Fruit fly (Drosophila melanogaster) whole organism, embryonic: Measurements from ENCODE around the gene CG10019.

ENCODE experiments used
- ATbp ChIP-seq: fragments of 200-800 bp; sonication (Bioruptor generic); optimal IDR thresholded peaks from 2 replicates; lab custom pipeline; 2017; ENCODE audit warnings: missing biosample characterization, mild to moderate bottlenecking, missing genetic modification characterization, missing genetic modification reagents
- CG12236 ChIP-seq: fragments of 200-800 bp; sonication (Bioruptor generic); optimal IDR thresholded peaks from 2 replicates; lab custom pipeline; 2016; ENCODE audit warnings: missing biosample characterization, missing genetic modification characterization
- CG12299 ChIP-seq: fragments of 200-800 bp; sonication (Bioruptor generic); optimal IDR thresholded peaks from 2 replicates; lab custom pipeline; 2018; ENCODE audit warnings: missing biosample characterization, mild to moderate bottlenecking, missing genetic modification characterization
- CG12744 ChIP-seq: fragments of 200-800 bp; sonication (Bioruptor generic); optimal IDR thresholded peaks from 2 replicates; lab custom pipeline; 2016; ENCODE audit warnings: missing biosample characterization, missing genetic modification characterization
- CG12942 ChIP-seq: fragments of 200-800 bp; sonication (Bioruptor generic); optimal IDR thresholded peaks from 3 replicates; lab custom pipeline; 2016; ENCODE audit warnings: missing biosample characterization, missing genetic modification characterization
- CG14965 ChIP-seq: fragments of 200-800 bp; sonication (Bioruptor generic); optimal IDR thresholded peaks from 2 replicates; lab custom pipeline; 2016; ENCODE audit warnings: missing biosample characterization, missing genetic modification characterization, borderline replicate concordance
- CG15011 ChIP-seq: fragments of 200-800 bp; sonication (Bioruptor generic); optimal IDR thresholded peaks from 3 replicates; lab custom pipeline; 2018; ENCODE audit warnings: missing biosample characterization, mild to moderate bottlenecking, missing genetic modification characterization
- CG15514 ChIP-seq: fragments of 200-800 bp; sonication (Bioruptor generic); optimal IDR thresholded peaks from 3 replicates; lab custom pipeline; 2017; ENCODE audit warnings: missing biosample characterization, missing genetic modification characterization, mild to moderate bottlenecking, moderate library complexity, missing genetic modification reagents
- CG1603 ChIP-seq: fragments of 200-800 bp; sonication (Bioruptor generic); optimal IDR thresholded peaks from 2 replicates; lab custom pipeline; 2019; ENCODE audit warnings: missing biosample characterization, mild to moderate bottlenecking, missing genetic modification characterization, moderate library complexity
- CG17912 ChIP-seq: fragments of 200-800 bp; sonication (Bioruptor generic); optimal IDR thresholded peaks from 2 replicates; lab custom pipeline; 2018; ENCODE audit warnings: missing biosample characterization, mild to moderate bottlenecking, missing genetic modification characterization
- CG30403 ChIP-seq: fragments of 200-800 bp; sonication (Bioruptor generic); optimal IDR thresholded peaks from 3 replicates; lab custom pipeline; 2016; ENCODE audit warnings: missing biosample characterization, missing genetic modification characterization
- CG3163 ChIP-seq: fragments of 200-800 bp; sonication (Bioruptor generic); optimal IDR thresholded peaks from 3 replicates; lab custom pipeline; 2016; ENCODE audit warnings: missing biosample characterization, missing genetic modification characterization
- CG33557 ChIP-seq: fragments of 200-800 bp; sonication (Bioruptor generic); optimal IDR thresholded peaks from 2 replicates; lab custom pipeline; 2019; ENCODE audit warnings: missing biosample characterization, mild to moderate bottlenecking, missing genetic modification characterization, moderate library complexity
- CG3838 ChIP-seq: fragments of 200-800 bp; sonication (Bioruptor generic); optimal IDR thresholded peaks from 3 replicates; lab custom pipeline; 2016; ENCODE audit warnings: missing biosample characterization, missing genetic modification characterization
- CG4730 ChIP-seq: fragments of 200-800 bp; sonication (Bioruptor generic); IDR thresholded peaks from 2 replicates; pipeline ENCODE4 v1.3.6; 2022; ENCODE audit warnings: missing biosample characterization, missing genetic modification characterization
- CG4854 ChIP-seq: fragments of 200-800 bp; sonication (Bioruptor generic); optimal IDR thresholded peaks from 2 replicates; lab custom pipeline; 2016; ENCODE audit warnings: missing biosample characterization, missing genetic modification characterization, inconsistent platforms
- CG6254 ChIP-seq: fragments of 200-800 bp; sonication (Bioruptor generic); optimal IDR thresholded peaks from 3 replicates; lab custom pipeline; 2017; ENCODE audit warnings: mild to moderate bottlenecking, missing biosample characterization, missing genetic modification reagents, missing genetic modification characterization
- CG7745 ChIP-seq: fragments of 200-800 bp; sonication (Bioruptor generic); optimal IDR thresholded peaks from 2 replicates; lab custom pipeline; 2018; ENCODE audit warnings: missing biosample characterization, mild to moderate bottlenecking, missing genetic modification characterization, moderate library complexity
- CG8924 ChIP-seq: fragments of 200-800 bp; optimal IDR thresholded peaks from 3 replicates; lab custom pipeline; 2019; ENCODE audit warnings: missing biosample characterization, mild to moderate bottlenecking, missing genetic modification characterization, moderate library complexity
- CG9727 ChIP-seq: fragments of 200-800 bp; sonication (Bioruptor generic); optimal IDR thresholded peaks from 3 replicates; lab custom pipeline; 2017; ENCODE audit warnings: missing biosample characterization, mild to moderate bottlenecking, missing genetic modification characterization
- CkIIα-i1 ChIP-seq: fragments of 200-800 bp; sonication (Bioruptor generic); IDR thresholded peaks from 2 replicates; pipeline ENCODE4 v1.3.6; 2022; ENCODE audit warnings: missing biosample characterization, missing genetic modification characterization
- D19B ChIP-seq: fragments of 200-800 bp; sonication (Bioruptor generic); optimal IDR thresholded peaks from 2 replicates; lab custom pipeline; 2017; ENCODE audit warnings: missing biosample characterization, mild to moderate bottlenecking, missing genetic modification characterization
- Ets97D ChIP-seq: fragments of 200-800 bp; sonication (Bioruptor generic); optimal IDR thresholded peaks from 3 replicates; lab custom pipeline; 2016; ENCODE audit warnings: missing biosample characterization, missing genetic modification characterization
- GATAe ChIP-seq: fragments of 200-800 bp; sonication (Bioruptor generic); conservative IDR thresholded peaks from 2 replicates; pipeline ENCODE4 v1.3.6; 2022; ENCODE audit warnings: missing biosample characterization, missing genetic modification characterization
- Gsc ChIP-seq: fragments of 200-800 bp; sonication (Bioruptor generic); IDR thresholded peaks from 2 replicates; pipeline ENCODE4 v1.3.6; 2022; ENCODE audit warnings: missing biosample characterization, missing genetic modification characterization
- HLH3B ChIP-seq: fragments of 200-800 bp; sonication (Bioruptor generic); IDR thresholded peaks from 2 replicates; pipeline ENCODE4 v1.3.6; 2022; ENCODE audit warnings: missing biosample characterization, missing genetic modification characterization
- Hmr ChIP-seq: fragments of 200-800 bp; sonication (Bioruptor generic); optimal IDR thresholded peaks from 3 replicates; lab custom pipeline; 2017; ENCODE audit warnings: mild to moderate bottlenecking, missing biosample characterization, missing genetic modification reagents, missing genetic modification characterization
- Jarid2 ChIP-seq: fragments of 200-800 bp; sonication (Bioruptor generic); optimal IDR thresholded peaks from 3 replicates; lab custom pipeline; 2017; ENCODE audit warnings: mild to moderate bottlenecking, missing biosample characterization, missing genetic modification reagents, missing genetic modification characterization
- Lpt ChIP-seq: fragments of >200 bp; optimal IDR thresholded peaks from 2 replicates; lab custom pipeline; 2018; ENCODE audit warnings: missing biosample characterization, missing genetic modification characterization
- Oli ChIP-seq: fragments of 200-800 bp; sonication (Bioruptor generic); optimal IDR thresholded peaks from 2 replicates; lab custom pipeline; 2018; ENCODE audit warnings: missing biosample characterization, mild to moderate bottlenecking, missing genetic modification characterization, moderate library complexity
- Poxn ChIP-seq: fragments of 200-800 bp; sonication (Bioruptor generic); IDR thresholded peaks from 2 replicates; pipeline ENCODE4 v1.3.6; 2022; ENCODE audit warnings: missing biosample characterization, missing genetic modification characterization
- Rx ChIP-seq: fragments of 200-800 bp; sonication (Bioruptor generic); IDR thresholded peaks from 2 replicates; pipeline ENCODE4 v1.3.6; 2022; ENCODE audit warnings: missing biosample characterization, missing genetic modification characterization
- TFAM ChIP-seq: fragments of 200-800 bp; sonication (Bioruptor generic); optimal IDR thresholded peaks from 2 replicates; lab custom pipeline; 2017; ENCODE audit warnings: missing biosample characterization, missing genetic modification characterization, inconsistent platforms
- caup ChIP-seq: fragments of 200-800 bp; sonication (Bioruptor generic); optimal IDR thresholded peaks from 3 replicates; lab custom pipeline; 2017; ENCODE audit warnings: missing biosample characterization, mild to moderate bottlenecking, missing genetic modification characterization, moderate library complexity; ENCODE audit not compliant: severe bottlenecking
- chinmo ChIP-seq: fragments of 200-800 bp; sonication (Bioruptor generic); IDR thresholded peaks from 4 replicates; pipeline ENCODE4 v1.3.6; 2022; ENCODE audit warnings: missing biosample characterization, missing genetic modification characterization; ENCODE audit not compliant: partially characterized antibody
- chm ChIP-seq: fragments of 200-800 bp; sonication (Bioruptor generic); IDR thresholded peaks from 2 replicates; pipeline ENCODE4 v1.3.6; 2022; ENCODE audit warnings: missing biosample characterization, missing genetic modification characterization
- corto ChIP-seq: fragments of 200-800 bp; sonication (Bioruptor generic); optimal IDR thresholded peaks from 2 replicates; lab custom pipeline; 2016; ENCODE audit warnings: missing biosample characterization, mild to moderate bottlenecking, missing genetic modification characterization, moderate library complexity
- crc ChIP-seq: fragments of 200-800 bp; sonication (Bioruptor generic); optimal IDR thresholded peaks from 2 replicates; lab custom pipeline; 2016; ENCODE audit warnings: missing biosample characterization, missing genetic modification characterization
- dmrt99B ChIP-seq: fragments of 200-800 bp; sonication (Bioruptor generic); optimal IDR thresholded peaks from 2 replicates; lab custom pipeline; 2018; ENCODE audit warnings: missing biosample characterization, mild to moderate bottlenecking, missing genetic modification characterization, moderate library complexity
- esg ChIP-seq: fragments of 200-800 bp; sonication (Bioruptor generic); conservative IDR thresholded peaks from 2 replicates; pipeline ENCODE4 v1.3.6; 2022; ENCODE audit warnings: missing biosample characterization, missing genetic modification characterization
- fd96Cb ChIP-seq: fragments of 200-800 bp; sonication (Bioruptor generic); optimal IDR thresholded peaks from 2 replicates; lab custom pipeline; 2018; ENCODE audit warnings: missing biosample characterization, mild to moderate bottlenecking, missing genetic modification characterization, moderate library complexity
- grn ChIP-seq: fragments of 200-800 bp; sonication (Bioruptor generic); optimal IDR thresholded peaks from 3 replicates; lab custom pipeline; 2017; ENCODE audit warnings: missing biosample characterization, missing genetic modification characterization
- gro ChIP-seq: fragments of 200-800 bp; sonication (Bioruptor generic); optimal IDR thresholded peaks from 2 replicates; lab custom pipeline; 2016; ENCODE audit warnings: missing biosample characterization, missing genetic modification characterization
- h ChIP-seq: fragments of >200 bp; optimal IDR thresholded peaks from 2 replicates; lab custom pipeline; 2017
- luna ChIP-seq: fragments of 200-800 bp; sonication (Bioruptor generic); optimal IDR thresholded peaks from 2 replicates; lab custom pipeline; 2016; ENCODE audit warnings: missing biosample characterization, missing genetic modification characterization
- odd ChIP-seq: fragments of 200-800 bp; sonication (Bioruptor generic); optimal IDR thresholded peaks from 2 replicates; lab custom pipeline; 2017; ENCODE audit warnings: missing biosample characterization, mild to moderate bottlenecking, missing genetic modification characterization
- seq ChIP-seq: fragments of 200-800 bp; sonication (Bioruptor generic); IDR thresholded peaks from 2 replicates; pipeline ENCODE4 v1.3.6; 2022; ENCODE audit warnings: missing biosample characterization, missing genetic modification characterization
- tio ChIP-seq: fragments of 200-800 bp; sonication (Bioruptor generic); optimal IDR thresholded peaks from 2 replicates; lab custom pipeline; 2017; ENCODE audit warnings: missing biosample characterization, missing genetic modification characterization, inconsistent platforms
- vvl ChIP-seq: fragments of 200-800 bp; sonication (Bioruptor generic); IDR thresholded peaks from 2 replicates; pipeline ENCODE4 v1.3.6; 2022; ENCODE audit warnings: missing biosample characterization, missing genetic modification characterization

The CG10019 gene

DNA sequence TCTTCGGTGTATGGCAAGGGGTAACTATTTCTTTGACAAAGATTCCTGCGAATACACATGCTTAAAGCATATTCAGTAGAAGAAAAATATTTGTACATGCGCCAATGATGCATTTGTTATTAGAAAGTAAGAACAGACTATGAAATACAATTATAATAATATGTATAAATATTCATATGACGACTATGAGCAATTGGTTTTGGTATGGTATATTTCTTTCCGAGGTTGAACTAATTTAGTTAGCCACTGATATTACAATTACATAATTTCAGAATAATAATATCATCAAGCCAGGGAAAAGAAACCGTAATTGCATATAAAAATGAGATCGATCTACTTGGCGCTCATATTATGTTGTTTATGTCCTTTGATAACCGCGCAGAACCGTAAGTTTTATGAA, 28.7 kb upstream of the CG10019 start, which contains the start of gene CG43145:
CG43145 (plus strand) TSS at position 301 of the 400 bp plus-strand sequence.
- TF ChIP-seq CG3163 (no peak), CG12744 (no peak)

DNA sequence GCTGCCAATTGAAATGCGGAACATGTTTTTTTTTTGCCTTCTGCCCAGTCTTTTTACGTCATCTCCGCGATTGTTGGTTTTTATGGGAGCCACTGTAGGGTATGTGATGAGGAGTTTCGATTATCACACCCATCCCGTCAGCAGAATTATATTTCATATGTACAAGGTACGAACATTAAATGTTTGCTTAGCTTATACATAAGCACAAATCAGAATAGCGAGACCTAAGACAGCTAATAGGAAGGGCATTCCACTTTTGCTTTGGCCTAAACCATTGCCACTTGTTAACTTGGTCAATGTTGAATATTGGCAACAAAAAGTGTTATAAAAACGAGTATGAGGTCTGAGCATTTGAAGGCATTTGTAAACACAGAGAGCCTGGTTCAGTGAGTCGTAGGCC, 27.0 kb upstream of the CG10019 start, which contains the start of gene CG2816:
CG2816 (plus strand) TSS at position 400 of the 400 bp plus-strand sequence.
- TF ChIP-seq CkIIα-i1 (GFP tag; lab: Robert Waterston, UW) (no peak), CG8924 (tag; lab: Kevin White, UChicago) (peak; percentile 64), luna (peak; percentile 80), tio (GFP tag; lab: Kevin White, UChicago) (peak; percentile 36), CG9727 (GFP tag; lab: Kevin White, UChicago) (no peak), Oli (tag; lab: Kevin White, UChicago) (peak; percentile 42), CG33557 (GFP tag; lab: Kevin White, UChicago) (no peak), Rx (GFP tag; lab: Robert Waterston, UW) (0 out of 2 replicates have a peak, but pooled peaks have one; percentile 15), CG12299 (tag; lab: Kevin White, UChicago) (peak; percentile 63), CG4854 (GFP tag; lab: Kevin White, UChicago) (no peak), CG1603 (tag; lab: Kevin White, UChicago) (peak; percentile 51), crc (peak; percentile 71), CG4730 (GFP tag; lab: Robert Waterston, UW) (peak; percentile 35; the same call in 1 of the 2 replicates), fd96Cb (tag; lab: Kevin White, UChicago) (peak; percentile 6), CG7745 (tag; lab: Kevin White, UChicago) (no peak), CG17912 (GFP tag; lab: Kevin White, UChicago) (no peak), h (lab: Kevin White, UChicago) (no peak), D19B (GFP tag; lab: Kevin White, UChicago) (peak; percentile 27), Poxn (peak; percentile 37; the same call in 1 of the 2 replicates), ATbp (GFP tag; lab: Kevin White, UChicago) (no peak), CG15514 (peak; percentile 38), CG12942 (peak; percentile 42), GATAe (GFP tag; lab: Robert Waterston, UW) (no peak), HLH3B (GFP tag; lab: Robert Waterston, UW) (peak; percentile 57), Lpt (no peak), CG15011 (GFP tag; lab: Kevin White, UChicago) (no peak), esg (GFP tag; lab: Robert Waterston, UW) (peak; percentile 67), corto (GFP tag; lab: Kevin White, UChicago) (peak; percentile 34), chinmo (GFP tag; lab: Robert Waterston, UW) (0 out of 4 replicates have a peak, but pooled peaks have one; percentile 40), CG6254 (GFP tag; lab: Kevin White, UChicago) (no peak), TFAM (GFP tag; lab: Kevin White, UChicago) (no peak), CG3838 (GFP tag; lab: Kevin White, UChicago) (no peak), caup (peak; percentile 51), CG12236 (no peak), odd (no peak), vvl (GFP tag; lab: Robert Waterston, UW) (peak; percentile 87; the same call in 1 of the 2 replicates), seq (GFP tag; lab: Robert Waterston, UW) (peak; percentile 47), Hmr (GFP tag; lab: Kevin White, UChicago) (peak; percentile 80), Ets97D (no peak), Gsc (GFP tag; lab: Robert Waterston, UW) (no peak), Jarid2 (no peak), dmrt99B (tag; lab: Kevin White, UChicago) (peak; percentile 48), chm (GFP tag; lab: Robert Waterston, UW) (no peak), CG14965 (no peak), CG30403 (GFP tag; lab: Kevin White, UChicago) (peak; percentile 80), grn (GFP tag; lab: Kevin White, UChicago) (no peak), gro (GFP tag; lab: Kevin White, UChicago) (peak; percentile 96)
